Fruit fly (Drosophila melanogaster): ENCODE results near the gene Sms.

dm6 chr3L:12223635-12224016 lies 53.4 kb downstream of the Sms start:
- TF ChIP-seq psq (optimal IDR thresholded peaks at IDR 0.05) (no peak), Sin3A (optimal IDR thresholded peaks at IDR 0.05) (no peak)

Measured in Kc167 (cell line).